Worm (Caenorhabditis elegans): ENCODE data around the gene ptr-19.

- TF ChIP-seq scrt-1 (GFP tag; IDR thresholded peaks at IDR 0.05) (no peak), ama-1 (optimal IDR thresholded peaks at IDR 0.05) (no peak), tbx-11 (GFP tag; IDR thresholded peaks at IDR 0.05) (no peak), sea-1 (GFP tag; conservative IDR thresholded peaks at IDR 0.05) (no peak), aly-1 (tag; optimal IDR thresholded peaks at IDR 0.05) (no peak), flt-1 (GFP tag; IDR thresholded peaks at IDR 0.05) (no peak), ceh-36 (tag; optimal IDR thresholded peaks at IDR 0.05) (no peak), hmbx-1 (tag; optimal IDR thresholded peaks at IDR 0.05) (no peak), B0310.2 (tag; optimal IDR thresholded peaks at IDR 0.05) (no peak), ets-7 (tag; optimal IDR thresholded peaks at IDR 0.05) (no peak), ceh-13 (GFP tag; optimal IDR thresholded peaks at IDR 0.05) (no peak), hnd-1 (tag; optimal IDR thresholded peaks at IDR 0.05) (no peak)
These were observed 12.0 kb upstream of the ptr-19 start for ce11 chrIII:10769693-10770092.

All from whole organism, early embryonic.